Worm (Caenorhabditis elegans) whole organism, midembryonic: ENCODE results near the gene sgn-1.

Source experiments
- cog-1 ChIP-seq: sonication (generic microtip); optimal IDR thresholded peaks from 2 replicates; lab custom pipeline; 2016; ENCODE audit warnings: missing genetic modification characterization, missing compliant biosample characterization
- flt-1 ChIP-seq: fragments of 200-800 bp; sonication (Bioruptor generic); IDR thresholded peaks from 2 replicates; pipeline ENCODE4 v1.3.6; 2022; ENCODE audit warnings: missing genetic modification characterization, missing compliant biosample characterization
- klf-2 ChIP-seq: fragments of 200-800 bp; sonication (Bioruptor generic); conservative IDR thresholded peaks from 2 replicates; pipeline ENCODE4 v1.3.6; 2022; ENCODE audit warnings: missing genetic modification reagents, missing genetic modification characterization, missing compliant biosample characterization
- med-1 ChIP-seq: sonication (generic microtip); optimal IDR thresholded peaks from 2 replicates; lab custom pipeline; 2017; ENCODE audit warnings: missing genetic modification characterization, mild to moderate bottlenecking, missing compliant biosample characterization, antibody characterized with exemption, missing genetic modification reagents; ENCODE audit not compliant: insufficient read depth
- ref-1 ChIP-seq: fragments of 200-800 bp; sonication (Bioruptor generic); conservative IDR thresholded peaks from 2 replicates; pipeline ENCODE4 v1.3.6; 2022; ENCODE audit warnings: missing genetic modification reagents, missing genetic modification characterization, missing compliant biosample characterization
- ztf-29 ChIP-seq: fragments of 200-800 bp; sonication (Bioruptor generic); IDR thresholded peaks from 2 replicates; pipeline ENCODE4 v1.3.6; 2022; ENCODE audit warnings: missing genetic modification reagents, missing genetic modification characterization, missing compliant biosample characterization

ce11 chrII:8822711-8823110 lies 39.2 kb upstream of the sgn-1 start:
- TF ChIP-seq ztf-29 (no peak), med-1 (GFP tag; lab: Kevin White, UChicago) (no peak), flt-1 (GFP tag; lab: Robert Waterston, UW) (no peak), cog-1 (no peak), klf-2 (no peak), ref-1 (GFP tag; lab: Robert Waterston, UW) (no peak)
